Worm (Caenorhabditis elegans) whole organism, dauer: ENCODE data around the gene math-5.

ENCODE experiments used
- unc-62 ChIP-seq: sonication (generic microtip); optimal IDR thresholded peaks from 2 replicates; lab custom pipeline; 2017; ENCODE audit warnings: missing biosample characterization, missing genetic modification reagents, missing genetic modification characterization

The math-5 gene

DNA sequence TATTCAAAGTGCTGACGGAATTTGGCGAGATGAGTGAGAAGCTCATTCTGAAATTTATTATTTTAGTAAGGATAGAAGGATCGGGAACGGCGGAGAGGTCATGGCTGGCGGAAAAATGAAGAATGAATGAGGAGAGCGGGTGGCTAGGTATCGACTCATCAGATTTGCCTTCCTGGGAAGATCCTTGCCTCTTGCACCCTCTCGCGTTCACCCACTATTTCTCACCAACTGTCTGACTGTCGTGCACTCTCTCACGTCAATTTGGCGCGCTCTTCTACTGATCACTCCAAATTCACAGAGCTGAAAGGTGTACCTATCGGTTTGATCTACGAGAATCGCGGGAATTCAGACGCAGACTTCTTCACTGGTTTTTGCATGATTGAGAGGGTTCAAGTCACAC is 34.5 kb downstream of the math-5 start, which contains the start of gene fbxb-97:
TSS of gene fbxb-97 (minus strand) at position 53 of the 400 bp plus-strand sequence.
- no peak for TF ChIP-seq unc-62 (GFP tag; lab: Kevin White, UChicago)

DNA sequence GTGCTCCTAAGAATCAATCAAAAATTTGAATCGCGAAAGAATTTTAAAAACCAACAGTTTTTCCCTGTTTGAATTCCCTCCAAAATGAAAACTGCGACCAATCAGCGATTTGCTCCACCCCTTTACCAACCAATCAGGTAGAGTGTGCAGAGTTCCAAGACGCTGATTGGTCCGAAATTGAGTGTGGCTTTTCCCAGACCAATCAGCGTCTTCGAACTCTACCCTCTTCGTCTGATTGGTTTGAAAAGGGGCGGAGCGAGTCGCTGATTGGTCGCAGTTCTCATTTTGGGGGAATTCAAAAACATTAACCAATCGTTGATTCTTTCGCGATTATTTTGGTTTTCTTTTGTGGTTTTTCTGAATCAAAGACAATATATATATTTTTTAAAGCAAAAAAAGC is 38.1 kb downstream of the math-5 start:
- TF ChIP-seq unc-62 (GFP tag; lab: Kevin White, UChicago): no peak

DNA sequence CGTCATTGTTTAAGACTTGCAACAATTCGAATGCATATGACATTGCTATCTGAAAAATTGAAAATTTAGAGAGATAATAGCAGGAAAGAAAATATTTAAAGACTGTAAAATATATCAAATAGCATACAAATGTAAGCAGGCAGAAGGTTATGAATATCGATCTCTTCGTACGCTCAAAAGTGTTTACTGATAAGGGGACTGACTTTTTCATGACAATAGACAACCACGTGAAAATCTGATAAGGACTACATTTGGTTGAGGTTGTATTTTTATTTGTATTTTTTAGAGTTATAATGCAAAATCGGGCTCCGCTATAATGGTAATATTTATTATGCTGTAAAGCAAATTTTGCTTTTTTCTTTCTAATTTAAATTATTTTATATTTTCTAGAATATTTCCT is 39.7 kb downstream of the math-5 start, which contains the start of the genes C52E2.5 and C52E2.4:
TSS of gene C52E2.5 (minus strand) at position 43 of the 400 bp plus-strand sequence.
TSS of gene C52E2.4 (plus strand) at position 252 of the 400 bp plus-strand sequence.
- TF ChIP-seq unc-62 (GFP tag; lab: Kevin White, UChicago): no peak

ce11 chrII:1836204-1836603 is 46.4 kb downstream of the math-5 start, which contains the start of gene T08E11.1:
Gene T08E11.1, plus strand, starts transcription at chrII:1836504.
- TF ChIP-seq unc-62 (GFP tag; lab: Kevin White, UChicago): no peak

DNA sequence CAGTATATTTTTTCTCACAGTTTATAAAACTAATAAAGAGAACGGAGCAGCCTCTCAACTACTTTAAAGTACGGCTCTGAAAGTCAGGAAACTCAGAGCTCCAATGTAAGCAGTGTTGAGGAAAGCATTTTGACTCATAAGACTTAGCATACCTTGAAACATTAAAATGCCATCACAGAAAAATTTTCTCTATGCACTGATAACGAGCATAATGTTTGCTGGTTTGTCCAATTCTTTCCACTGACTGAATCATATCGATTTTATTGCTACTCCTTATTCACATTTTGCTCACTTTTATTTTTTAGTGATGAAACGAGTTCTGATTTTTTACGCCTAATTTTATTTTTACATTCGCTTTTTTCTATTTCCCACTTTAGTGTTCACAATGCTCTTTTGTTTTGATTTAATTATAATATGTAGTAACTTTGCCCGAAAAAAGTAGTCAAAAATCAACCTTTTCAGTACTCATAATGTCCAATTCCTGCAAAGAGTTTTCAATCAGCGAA is 50.7 kb downstream of the math-5 start, which contains the start of gene math-39:
TSS of gene math-39 (plus strand) at position 456 of the 506 bp plus-strand sequence.
- TF ChIP-seq unc-62 (GFP tag; lab: Kevin White, UChicago): no peak
